Worm (Caenorhabditis elegans) whole organism, L2 larva: ENCODE results near the gene stg-2.
A peak's percentile ranks its signal among the peaks of the same experiment; 100 is the strongest.

Source experiments
- C34F6.9 ChIP-seq: fragments of 150-350 bp; optimal IDR thresholded peaks from 2 replicates; lab custom pipeline; 2014; ENCODE audit warnings: missing biosample characterization, missing genetic modification characterization
- F13H6.1 ChIP-seq: sonication (generic microtip); optimal IDR thresholded peaks from 2 replicates; lab custom pipeline; 2016; ENCODE audit warnings: missing genetic modification characterization, missing compliant biosample characterization
- R02D3.7 ChIP-seq: fragments of 150-350 bp; optimal IDR thresholded peaks from 2 replicates; lab custom pipeline; 2014; ENCODE audit warnings: missing biosample characterization, missing genetic modification characterization
- Y55F3AM.14 ChIP-seq: fragments of 200-800 bp; sonication (Bioruptor generic); optimal IDR thresholded peaks from 2 replicates; lab custom pipeline; 2018; ENCODE audit warnings: mild to moderate bottlenecking, missing genetic modification characterization, missing compliant biosample characterization
- ZK546.5 ChIP-seq: sonication (generic microtip); optimal IDR thresholded peaks from 2 replicates; lab custom pipeline; 2017; ENCODE audit warnings: missing biosample characterization, missing genetic modification characterization
- alr-1 ChIP-seq: fragments of 150-350 bp; optimal IDR thresholded peaks from 2 replicates; lab custom pipeline; 2014; ENCODE audit warnings: missing biosample characterization, missing genetic modification characterization
- aly-2 ChIP-seq: fragments of 150-350 bp; optimal IDR thresholded peaks from 2 replicates; lab custom pipeline; 2014; ENCODE audit warnings: missing biosample characterization, missing genetic modification characterization
- ama-1 ChIP-seq: fragments of 150-350 bp; optimal IDR thresholded peaks from 2 replicates; lab custom pipeline; 2018; ENCODE audit warnings: inconsistent platforms
- blmp-1 ChIP-seq: sonication (generic microtip); optimal IDR thresholded peaks from 2 replicates; lab custom pipeline; 2017; ENCODE audit warnings: missing genetic modification characterization, mild to moderate bottlenecking, missing compliant biosample characterization, antibody characterized with exemption, moderate library complexity; ENCODE audit not compliant: insufficient read depth
- ceh-16 ChIP-seq: fragments of 150-350 bp; optimal IDR thresholded peaks from 2 replicates; lab custom pipeline; 2014; ENCODE audit warnings: missing biosample characterization, missing genetic modification characterization
- ceh-82 ChIP-seq: fragments of 150-350 bp; optimal IDR thresholded peaks from 2 replicates; lab custom pipeline; 2014; ENCODE audit warnings: missing biosample characterization, missing genetic modification characterization
- crh-2 ChIP-seq: sonication (generic microtip); optimal IDR thresholded peaks from 2 replicates; lab custom pipeline; 2017; ENCODE audit warnings: missing biosample characterization, missing genetic modification characterization
- dmd-4 ChIP-seq: sonication (generic microtip); optimal IDR thresholded peaks from 2 replicates; lab custom pipeline; 2017; ENCODE audit warnings: missing biosample characterization, missing genetic modification characterization
- egl-27 ChIP-seq: sonication (generic microtip); optimal IDR thresholded peaks from 3 replicates; lab custom pipeline; 2017; ENCODE audit warnings: missing biosample characterization, missing genetic modification reagents, missing genetic modification characterization
- elt-1 ChIP-seq: fragments of 150-350 bp; optimal IDR thresholded peaks from 2 replicates; lab custom pipeline; 2014; ENCODE audit warnings: missing biosample characterization, missing genetic modification characterization
- elt-3 ChIP-seq: sonication (generic microtip); optimal IDR thresholded peaks from 2 replicates; lab custom pipeline; 2017; ENCODE audit warnings: missing biosample characterization, missing genetic modification characterization
- fos-1 ChIP-seq: fragments of 150-350 bp; optimal IDR thresholded peaks from 2 replicates; lab custom pipeline; 2014; ENCODE audit warnings: missing biosample characterization, missing genetic modification characterization
- gmeb-1 ChIP-seq: fragments of 150-350 bp; optimal IDR thresholded peaks from 2 replicates; lab custom pipeline; 2014; ENCODE audit warnings: missing biosample characterization, missing genetic modification characterization
- lin-11 ChIP-seq: fragments of 150-350 bp; sonication (generic microtip); optimal IDR thresholded peaks from 2 replicates; lab custom pipeline; 2014; ENCODE audit warnings: missing biosample characterization, missing genetic modification characterization, inconsistent platforms, mixed read lengths
- lin-13 ChIP-seq: fragments of 150-350 bp; optimal IDR thresholded peaks from 2 replicates; lab custom pipeline; 2014; ENCODE audit warnings: missing biosample characterization, missing genetic modification reagents, missing genetic modification characterization
- lin-39 ChIP-seq: fragments of 150-350 bp; optimal IDR thresholded peaks from 2 replicates; lab custom pipeline; 2014; ENCODE audit warnings: missing biosample characterization, missing genetic modification reagents, missing genetic modification characterization
- lsy-2 ChIP-seq, 2 experiments: fragments of 150-350 bp in 1 of 2; sonication (generic microtip) in 1 of 2; optimal IDR thresholded peaks; 2 replicates each; lab custom pipeline; 2014 to 2017; ENCODE audit warnings: missing biosample characterization in 2 of 2, missing genetic modification characterization in 2 of 2
- mab-5 ChIP-seq: fragments of 150-350 bp; optimal IDR thresholded peaks from 2 replicates; lab custom pipeline; 2014; ENCODE audit warnings: missing biosample characterization, missing genetic modification characterization
- mdl-1 ChIP-seq, 2 experiments: fragments of 150-350 bp in 1 of 2; sonication (generic microtip) in 1 of 2; optimal IDR thresholded peaks; 2 replicates each; lab custom pipeline; 2017; ENCODE audit warnings: missing biosample characterization in 2 of 2, missing genetic modification characterization in 2 of 2
- nhr-10 ChIP-seq: sonication (generic microtip); optimal IDR thresholded peaks from 2 replicates; lab custom pipeline; 2017; ENCODE audit warnings: missing biosample characterization, missing genetic modification characterization
- nhr-11 ChIP-seq: fragments of 150-350 bp; optimal IDR thresholded peaks from 2 replicates; lab custom pipeline; 2014; ENCODE audit warnings: missing biosample characterization, missing genetic modification characterization
- nhr-12 ChIP-seq: fragments of 150-350 bp; optimal IDR thresholded peaks from 2 replicates; lab custom pipeline; 2014; ENCODE audit warnings: missing biosample characterization, missing genetic modification characterization
- nhr-129 ChIP-seq: fragments of 150-350 bp; optimal IDR thresholded peaks from 2 replicates; lab custom pipeline; 2014; ENCODE audit warnings: missing biosample characterization, missing genetic modification characterization
- nhr-21 ChIP-seq: fragments of 150-350 bp; optimal IDR thresholded peaks from 2 replicates; lab custom pipeline; 2014; ENCODE audit warnings: missing biosample characterization, missing genetic modification characterization
- nhr-23 ChIP-seq: fragments of 150-350 bp; optimal IDR thresholded peaks from 2 replicates; lab custom pipeline; 2014; ENCODE audit warnings: missing biosample characterization, missing genetic modification reagents, missing genetic modification characterization
- nhr-237 ChIP-seq: fragments of 150-350 bp; optimal IDR thresholded peaks from 2 replicates; lab custom pipeline; 2014; ENCODE audit warnings: missing biosample characterization, missing genetic modification characterization
- nhr-25 ChIP-seq: fragments of 150-350 bp; sonication (generic microtip); optimal IDR thresholded peaks from 3 replicates; lab custom pipeline; 2014; ENCODE audit warnings: missing biosample characterization, missing genetic modification characterization
- nhr-6 ChIP-seq: fragments of 150-350 bp; optimal IDR thresholded peaks from 2 replicates; lab custom pipeline; 2014; ENCODE audit warnings: missing biosample characterization, missing genetic modification characterization
- nhr-77 ChIP-seq: fragments of 150-350 bp; optimal IDR thresholded peaks from 2 replicates; lab custom pipeline; 2014; ENCODE audit warnings: missing biosample characterization, missing genetic modification characterization
- peb-1 ChIP-seq: fragments of 150-350 bp; optimal IDR thresholded peaks from 2 replicates; lab custom pipeline; 2014; ENCODE audit warnings: missing biosample characterization, missing genetic modification characterization
- sem-4 ChIP-seq: fragments of 150-350 bp; optimal IDR thresholded peaks from 2 replicates; lab custom pipeline; 2014; ENCODE audit warnings: missing biosample characterization, missing genetic modification reagents, missing genetic modification characterization
- skn-1 ChIP-seq: sonication (generic microtip); optimal IDR thresholded peaks from 2 replicates; lab custom pipeline; 2017; ENCODE audit warnings: missing biosample characterization, missing genetic modification characterization
- sma-3 ChIP-seq: sonication (generic microtip); optimal IDR thresholded peaks from 2 replicates; lab custom pipeline; 2016; ENCODE audit warnings: missing genetic modification reagents, missing genetic modification characterization, missing compliant biosample characterization
- sma-9 ChIP-seq, 2 experiments: fragments of 150-350 bp in 1 of 2; sonication (generic microtip) in 1 of 2; optimal IDR thresholded peaks; 2 replicates each; lab custom pipeline; 2014 to 2016; ENCODE audit warnings: missing genetic modification characterization in 2 of 2, mild to moderate bottlenecking in 1 of 2, missing biosample characterization in 1 of 2, missing compliant biosample characterization in 1 of 2, missing genetic modification reagents in 1 of 2, moderate library complexity in 1 of 2
- snpc-4 ChIP-seq: fragments of 150-350 bp; optimal IDR thresholded peaks from 2 replicates; lab custom pipeline; 2014; ENCODE audit warnings: missing biosample characterization, missing genetic modification characterization
- unc-39 ChIP-seq: fragments of 150-350 bp; optimal IDR thresholded peaks from 2 replicates; lab custom pipeline; 2014; ENCODE audit warnings: missing biosample characterization, missing genetic modification characterization
- unc-55 ChIP-seq: fragments of 150-350 bp; sonication (generic microtip); optimal IDR thresholded peaks from 3 replicates; lab custom pipeline; 2014; ENCODE audit warnings: missing biosample characterization, missing genetic modification reagents, missing genetic modification characterization
- unc-62 ChIP-seq: fragments of 150-350 bp; optimal IDR thresholded peaks from 2 replicates; lab custom pipeline; 2014; ENCODE audit warnings: missing biosample characterization, missing genetic modification reagents, missing genetic modification characterization
- zag-1 ChIP-seq: fragments of 150-350 bp; optimal IDR thresholded peaks from 2 replicates; lab custom pipeline; 2014; ENCODE audit warnings: missing biosample characterization, missing genetic modification characterization
- ztf-1 ChIP-seq: fragments of 200-800 bp; sonication (Bioruptor generic); conservative IDR thresholded peaks from 2 replicates; pipeline ENCODE4 v1.3.6; 2022; ENCODE audit warnings: missing genetic modification characterization, missing compliant biosample characterization
- ztf-11 ChIP-seq: sonication (generic microtip); optimal IDR thresholded peaks from 2 replicates; lab custom pipeline; 2017; ENCODE audit warnings: missing biosample characterization, missing genetic modification characterization
- ztf-4 ChIP-seq: fragments of 150-350 bp; optimal IDR thresholded peaks from 2 replicates; lab custom pipeline; 2014; ENCODE audit warnings: missing biosample characterization, missing genetic modification characterization

The stg-2 gene

DNA sequence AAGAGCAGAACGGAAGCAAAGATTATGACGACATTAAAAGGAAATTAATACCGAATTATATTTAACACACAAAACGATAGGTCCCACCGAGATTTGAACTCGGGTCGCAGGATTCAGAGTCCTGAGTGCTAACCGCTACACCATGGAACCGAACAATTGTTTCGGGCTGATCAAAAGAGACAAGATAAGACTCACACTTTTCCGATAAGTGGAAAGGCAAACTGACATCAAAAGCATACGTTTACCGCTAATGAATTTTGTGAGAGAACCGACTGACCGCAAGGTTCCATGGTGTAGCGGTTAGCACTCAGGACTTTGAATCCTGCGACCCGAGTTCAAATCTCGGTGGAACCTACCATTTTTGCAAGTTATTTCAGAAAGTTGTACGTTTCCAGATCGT lies 35.0 kb downstream of the stg-2 start:
- TF ChIP-seq ceh-16 (tag; lab: Kevin White, UChicago) (no peak), ZK546.5 (tag; lab: Kevin White, UChicago) (no peak), lsy-2 (tag; optimal IDR thresholded peaks at IDR 0.05; lab: Kevin White, UChicago) (peak in 1 of 2 experiments; percentile 42), nhr-25 (tag; lab: Kevin White, UChicago) (no peak), aly-2 (tag; lab: Kevin White, UChicago) (no peak), R02D3.7 (tag; lab: Kevin White, UChicago) (no peak), ceh-82 (tag; lab: Kevin White, UChicago) (no peak), crh-2 (peak; percentile 4), mab-5 (tag; lab: Kevin White, UChicago) (no peak), gmeb-1 (tag; lab: Kevin White, UChicago) (peak; percentile 59), nhr-6 (tag; lab: Kevin White, UChicago) (no peak), skn-1 (tag; lab: Kevin White, UChicago) (no peak), sma-3 (GFP tag; lab: Kevin White, UChicago) (peak; percentile 48), ztf-1 (no peak), unc-39 (tag; lab: Kevin White, UChicago) (no peak), nhr-11 (no peak), peb-1 (tag; lab: Kevin White, UChicago) (no peak), ama-1 (lab: Kevin White, UChicago) (no peak), blmp-1 (no peak), nhr-23 (tag; lab: Kevin White, UChicago) (no peak), nhr-237 (tag; lab: Kevin White, UChicago) (no peak), nhr-21 (tag; lab: Kevin White, UChicago) (peak; percentile 8), sma-9 (GFP tag; optimal IDR thresholded peaks at IDR 0.05; lab: Kevin White, UChicago) (peak; percentile 48), sma-9 (tag; optimal IDR thresholded peaks at IDR 0.05; lab: Kevin White, UChicago) (no peak), elt-3 (tag; lab: Kevin White, UChicago) (no peak), lin-11 (no peak), zag-1 (tag; lab: Kevin White, UChicago) (no peak), elt-1 (tag; lab: Kevin White, UChicago) (no peak), C34F6.9 (tag; lab: Kevin White, UChicago) (no peak), unc-55 (GFP tag; lab: Kevin White, UChicago) (no peak), fos-1 (tag; lab: Kevin White, UChicago) (peak; percentile 9), nhr-77 (tag; lab: Kevin White, UChicago) (no peak), lin-13 (no peak), Y55F3AM.14 (GFP tag; lab: Kevin White, UChicago) (no peak), nhr-12 (no peak), F13H6.1 (tag; lab: Kevin White, UChicago) (peak; percentile 27), nhr-129 (tag; lab: Kevin White, UChicago) (peak; percentile 29), ztf-4 (tag; lab: Kevin White, UChicago) (no peak)

ce11 chrX:8605005-8605404 lies 38.7 kb downstream of the stg-2 start, which contains the start of the genes H35N09.2 and H35N09.1:
Gene H35N09.2 (minus strand): TSS chrX:8605058.
Gene H35N09.1 (plus strand): TSS chrX:8605339.
- TF ChIP-seq dmd-4 (tag; lab: Kevin White, UChicago), result no peak
- TF ChIP-seq mab-5 (tag; lab: Kevin White, UChicago), result no peak
- no peak for TF ChIP-seq lin-39 (tag; lab: Kevin White, UChicago)
- peak; percentile 62 for TF ChIP-seq unc-55 (GFP tag; lab: Kevin White, UChicago)
- TF ChIP-seq ama-1 (lab: Kevin White, UChicago), result no peak
- TF ChIP-seq peb-1 (tag; lab: Kevin White, UChicago), result no peak
- peak; percentile 70 for TF ChIP-seq nhr-129 (tag; lab: Kevin White, UChicago)
- TF ChIP-seq elt-3 (tag; lab: Kevin White, UChicago), result no peak
- no peak for TF ChIP-seq blmp-1
- no peak for TF ChIP-seq nhr-23 (tag; lab: Kevin White, UChicago)
- no peak for TF ChIP-seq alr-1 (tag; lab: Kevin White, UChicago)
- peak; percentile 21 for TF ChIP-seq sma-9 (GFP tag; optimal IDR thresholded peaks at IDR 0.05; lab: Kevin White, UChicago)
- no peak for TF ChIP-seq sma-9 (tag; optimal IDR thresholded peaks at IDR 0.05; lab: Kevin White, UChicago)
- TF ChIP-seq lin-13, result no peak
- TF ChIP-seq ztf-4 (tag; lab: Kevin White, UChicago), result no peak
- TF ChIP-seq crh-2, result no peak
- TF ChIP-seq ztf-1, result no peak
- no peak for TF ChIP-seq skn-1 (tag; lab: Kevin White, UChicago)
- TF ChIP-seq nhr-10 (tag; lab: Kevin White, UChicago), result no peak
- no peak for TF ChIP-seq egl-27 (tag; lab: Kevin White, UChicago)
- TF ChIP-seq nhr-237 (tag; lab: Kevin White, UChicago), result no peak
- TF ChIP-seq aly-2 (tag; lab: Kevin White, UChicago), result no peak
- peak; percentile 16 for TF ChIP-seq sem-4 (tag; lab: Kevin White, UChicago)
- TF ChIP-seq lsy-2 (tag; optimal IDR thresholded peaks at IDR 0.05; lab: Kevin White, UChicago), result peak in 1 of 2 experiments; percentile 40
- no peak for TF ChIP-seq R02D3.7 (tag; lab: Kevin White, UChicago)
- TF ChIP-seq gmeb-1 (tag; lab: Kevin White, UChicago), result peak; percentile 42
- TF ChIP-seq F13H6.1 (tag; lab: Kevin White, UChicago), result peak; percentile 23
- TF ChIP-seq ZK546.5 (tag; lab: Kevin White, UChicago), result no peak
- peak; percentile 59 for TF ChIP-seq C34F6.9 (tag; lab: Kevin White, UChicago)
- TF ChIP-seq ztf-11 (tag; lab: Kevin White, UChicago), result no peak
- no peak for TF ChIP-seq mdl-1 (tag; optimal IDR thresholded peaks at IDR 0.05; lab: Kevin White, UChicago)
- no peak for TF ChIP-seq nhr-6 (tag; lab: Kevin White, UChicago)
- no peak for TF ChIP-seq ceh-16 (tag; lab: Kevin White, UChicago)
- no peak for TF ChIP-seq unc-39 (tag; lab: Kevin White, UChicago)
- no peak for TF ChIP-seq unc-62 (GFP tag; lab: Kevin White, UChicago)
- no peak for TF ChIP-seq nhr-77 (tag; lab: Kevin White, UChicago)
- no peak for TF ChIP-seq nhr-25 (tag; lab: Kevin White, UChicago)
- no peak for TF ChIP-seq nhr-21 (tag; lab: Kevin White, UChicago)
- TF ChIP-seq elt-1 (tag; lab: Kevin White, UChicago), result no peak
- TF ChIP-seq snpc-4 (tag; lab: Kevin White, UChicago), result no peak
- TF ChIP-seq fos-1 (tag; lab: Kevin White, UChicago), result peak; percentile 38
- no peak for TF ChIP-seq lin-11
- TF ChIP-seq sma-3 (GFP tag; lab: Kevin White, UChicago), result peak; percentile 3
